Worm (Caenorhabditis elegans) whole organism, early embryonic: ENCODE results near the gene C54F6.15.

ENCODE experiments used
- B0310.2 ChIP-seq: sonication (generic microtip); optimal IDR thresholded peaks from 2 replicates; lab custom pipeline; 2016; ENCODE audit warnings: mild to moderate bottlenecking, missing genetic modification characterization, missing compliant biosample characterization
- F13C5.2 ChIP-seq: sonication (generic microtip); optimal IDR thresholded peaks from 2 replicates; lab custom pipeline; 2017; ENCODE audit warnings: mild to moderate bottlenecking, missing genetic modification characterization, inconsistent platforms, missing compliant biosample characterization
- aly-1 ChIP-seq: sonication (generic microtip); optimal IDR thresholded peaks from 2 replicates; lab custom pipeline; 2016; ENCODE audit warnings: missing genetic modification characterization, missing compliant biosample characterization
- ama-1 ChIP-seq: fragments of 150-350 bp; optimal IDR thresholded peaks from 2 replicates; lab custom pipeline; 2014
- ceh-13 ChIP-seq: fragments of 200-800 bp; sonication (Bioruptor generic); optimal IDR thresholded peaks from 2 replicates; lab custom pipeline; 2018; ENCODE audit warnings: mild to moderate bottlenecking, missing genetic modification characterization, missing compliant biosample characterization
- ceh-36 ChIP-seq: sonication (generic microtip); optimal IDR thresholded peaks from 2 replicates; lab custom pipeline; 2016; ENCODE audit warnings: missing genetic modification characterization, inconsistent platforms, missing compliant biosample characterization
- ets-7 ChIP-seq: sonication (generic microtip); optimal IDR thresholded peaks from 2 replicates; lab custom pipeline; 2016; ENCODE audit warnings: missing genotype, missing genetic modification characterization, missing compliant biosample characterization
- hmbx-1 ChIP-seq: sonication (generic microtip); optimal IDR thresholded peaks from 2 replicates; lab custom pipeline; 2016; ENCODE audit warnings: mild to moderate bottlenecking, missing genetic modification characterization, missing compliant biosample characterization
- hmg-4 ChIP-seq: fragments of 200-800 bp; sonication (Bioruptor generic); optimal IDR thresholded peaks from 2 replicates; lab custom pipeline; 2018; ENCODE audit warnings: mild to moderate bottlenecking, missing genetic modification characterization, missing compliant biosample characterization
- hnd-1 ChIP-seq: sonication (generic microtip); optimal IDR thresholded peaks from 2 replicates; lab custom pipeline; 2016; ENCODE audit warnings: missing genetic modification characterization, missing compliant biosample characterization
- pes-1 ChIP-seq: fragments of 200-800 bp; sonication (Bioruptor generic); IDR thresholded peaks from 2 replicates; pipeline ENCODE4 v1.3.6; 2022; ENCODE audit warnings: missing genetic modification reagents, missing genetic modification characterization, missing compliant biosample characterization
- scrt-1 ChIP-seq: fragments of 200-800 bp; sonication (Bioruptor generic); IDR thresholded peaks from 2 replicates; pipeline ENCODE4 v1.3.6; 2022; ENCODE audit warnings: missing genetic modification characterization, missing compliant biosample characterization
- sea-1 ChIP-seq: fragments of 200-800 bp; sonication (Bioruptor generic); conservative IDR thresholded peaks from 2 replicates; pipeline ENCODE4 v1.3.6; 2022; ENCODE audit warnings: missing genetic modification characterization, missing compliant biosample characterization
- tbx-11 ChIP-seq: fragments of 200-800 bp; sonication (Bioruptor generic); IDR thresholded peaks from 2 replicates; pipeline ENCODE4 v1.3.6; 2022; ENCODE audit warnings: missing genetic modification characterization, missing compliant biosample characterization
- tbx-37 ChIP-seq: fragments of 200-800 bp; sonication (Bioruptor generic); conservative IDR thresholded peaks from 2 replicates; pipeline ENCODE4 v1.3.6; 2022; ENCODE audit warnings: missing genetic modification reagents, missing genetic modification characterization, missing compliant biosample characterization
- tra-4 ChIP-seq: sonication (generic microtip); optimal IDR thresholded peaks from 2 replicates; lab custom pipeline; 2017; ENCODE audit warnings: missing genetic modification characterization, missing compliant biosample characterization

C54F6.15 gene

ce11 chrV:7478404-7478803, 43.8 kb downstream of the C54F6.15 start, which contains the start of gene str-190:
str-190 (minus strand) TSS chrV:7478504.
- no peak for TF ChIP-seq scrt-1 (GFP tag; lab: Robert Waterston, UW)
- TF ChIP-seq B0310.2, result no peak
- no peak for TF ChIP-seq ama-1 (lab: Kevin White, UChicago)
- no peak for TF ChIP-seq tbx-11 (GFP tag; lab: Robert Waterston, UW)
- TF ChIP-seq tbx-37 (GFP tag; lab: Robert Waterston, UW), result no peak
- no peak for TF ChIP-seq aly-1 (tag; lab: Kevin White, UChicago)
- no peak for TF ChIP-seq ets-7 (tag; lab: Kevin White, UChicago)
- no peak for TF ChIP-seq ceh-13
- no peak for TF ChIP-seq hmbx-1 (tag; lab: Kevin White, UChicago)
- no peak for TF ChIP-seq hmg-4 (GFP tag; lab: Kevin White, UChicago)
- TF ChIP-seq ceh-36 (tag; lab: Kevin White, UChicago), result no peak
- no peak for TF ChIP-seq hnd-1
- TF ChIP-seq tra-4 (tag; lab: Kevin White, UChicago), result no peak
- TF ChIP-seq sea-1 (GFP tag; lab: Robert Waterston, UW), result no peak

- TF ChIP-seq B0310.2 (no peak), tra-4 (tag; lab: Kevin White, UChicago) (no peak), pes-1 (GFP tag; lab: Robert Waterston, UW) (no peak), ets-7 (tag; lab: Kevin White, UChicago) (no peak), aly-1 (tag; lab: Kevin White, UChicago) (no peak)
Observed at ce11 chrV:7476766-7477165, 45.4 kb downstream of the C54F6.15 start, which contains the start of gene srh-125. srh-125 (minus strand) TSS chrV:7476866.

- TF ChIP-seq F13C5.2 (tag; lab: Kevin White, UChicago) (no peak), ceh-13 (no peak)
Observed at ce11 chrV:7472815-7473214, 49.4 kb downstream of the C54F6.15 start, which contains the start of gene str-28. str-28 (minus strand) TSS chrV:7472915.
